Worm (Caenorhabditis elegans) whole organism, L2 larva: Measurements from ENCODE around the gene T05B11.4.

ENCODE experiments used
- C34F6.9 ChIP-seq: fragments of 150-350 bp; optimal IDR thresholded peaks from 2 replicates; lab custom pipeline; 2014; ENCODE audit warnings: missing biosample characterization, missing genetic modification characterization
- F13H6.1 ChIP-seq: sonication (generic microtip); optimal IDR thresholded peaks from 2 replicates; lab custom pipeline; 2016; ENCODE audit warnings: missing genetic modification characterization, missing compliant biosample characterization
- Y55F3AM.14 ChIP-seq: fragments of 200-800 bp; sonication (Bioruptor generic); optimal IDR thresholded peaks from 2 replicates; lab custom pipeline; 2018; ENCODE audit warnings: mild to moderate bottlenecking, missing genetic modification characterization, missing compliant biosample characterization
- ZK546.5 ChIP-seq: sonication (generic microtip); optimal IDR thresholded peaks from 2 replicates; lab custom pipeline; 2017; ENCODE audit warnings: missing biosample characterization, missing genetic modification characterization
- aly-2 ChIP-seq: fragments of 150-350 bp; optimal IDR thresholded peaks from 2 replicates; lab custom pipeline; 2014; ENCODE audit warnings: missing biosample characterization, missing genetic modification characterization
- ama-1 ChIP-seq: fragments of 150-350 bp; optimal IDR thresholded peaks from 2 replicates; lab custom pipeline; 2018; ENCODE audit warnings: inconsistent platforms
- blmp-1 ChIP-seq: sonication (generic microtip); optimal IDR thresholded peaks from 2 replicates; lab custom pipeline; 2017; ENCODE audit warnings: missing genetic modification characterization, mild to moderate bottlenecking, missing compliant biosample characterization, antibody characterized with exemption, moderate library complexity; ENCODE audit not compliant: insufficient read depth
- crh-2 ChIP-seq: sonication (generic microtip); optimal IDR thresholded peaks from 2 replicates; lab custom pipeline; 2017; ENCODE audit warnings: missing biosample characterization, missing genetic modification characterization
- egl-27 ChIP-seq: sonication (generic microtip); optimal IDR thresholded peaks from 3 replicates; lab custom pipeline; 2017; ENCODE audit warnings: missing biosample characterization, missing genetic modification reagents, missing genetic modification characterization
- elt-1 ChIP-seq: fragments of 150-350 bp; optimal IDR thresholded peaks from 2 replicates; lab custom pipeline; 2014; ENCODE audit warnings: missing biosample characterization, missing genetic modification characterization
- elt-3 ChIP-seq: sonication (generic microtip); optimal IDR thresholded peaks from 2 replicates; lab custom pipeline; 2017; ENCODE audit warnings: missing biosample characterization, missing genetic modification characterization
- lin-11 ChIP-seq: fragments of 150-350 bp; sonication (generic microtip); optimal IDR thresholded peaks from 2 replicates; lab custom pipeline; 2014; ENCODE audit warnings: missing biosample characterization, missing genetic modification characterization, inconsistent platforms, mixed read lengths
- lin-13 ChIP-seq: fragments of 150-350 bp; optimal IDR thresholded peaks from 2 replicates; lab custom pipeline; 2014; ENCODE audit warnings: missing biosample characterization, missing genetic modification reagents, missing genetic modification characterization
- lsy-2 ChIP-seq, 2 experiments: fragments of 150-350 bp in 1 of 2; sonication (generic microtip) in 1 of 2; optimal IDR thresholded peaks; 2 replicates each; lab custom pipeline; 2014 to 2017; ENCODE audit warnings: missing biosample characterization in 2 of 2, missing genetic modification characterization in 2 of 2
- mab-5 ChIP-seq: fragments of 150-350 bp; optimal IDR thresholded peaks from 2 replicates; lab custom pipeline; 2014; ENCODE audit warnings: missing biosample characterization, missing genetic modification characterization
- mdl-1 ChIP-seq, 2 experiments: fragments of 150-350 bp in 1 of 2; sonication (generic microtip) in 1 of 2; optimal IDR thresholded peaks; 2 replicates each; lab custom pipeline; 2017; ENCODE audit warnings: missing biosample characterization in 2 of 2, missing genetic modification characterization in 2 of 2
- nhr-10 ChIP-seq: sonication (generic microtip); optimal IDR thresholded peaks from 2 replicates; lab custom pipeline; 2017; ENCODE audit warnings: missing biosample characterization, missing genetic modification characterization
- nhr-12 ChIP-seq: fragments of 150-350 bp; optimal IDR thresholded peaks from 2 replicates; lab custom pipeline; 2014; ENCODE audit warnings: missing biosample characterization, missing genetic modification characterization
- nhr-129 ChIP-seq: fragments of 150-350 bp; optimal IDR thresholded peaks from 2 replicates; lab custom pipeline; 2014; ENCODE audit warnings: missing biosample characterization, missing genetic modification characterization
- nhr-21 ChIP-seq: fragments of 150-350 bp; optimal IDR thresholded peaks from 2 replicates; lab custom pipeline; 2014; ENCODE audit warnings: missing biosample characterization, missing genetic modification characterization
- nhr-23 ChIP-seq: fragments of 150-350 bp; optimal IDR thresholded peaks from 2 replicates; lab custom pipeline; 2014; ENCODE audit warnings: missing biosample characterization, missing genetic modification reagents, missing genetic modification characterization
- nhr-237 ChIP-seq: fragments of 150-350 bp; optimal IDR thresholded peaks from 2 replicates; lab custom pipeline; 2014; ENCODE audit warnings: missing biosample characterization, missing genetic modification characterization
- nhr-25 ChIP-seq: fragments of 150-350 bp; sonication (generic microtip); optimal IDR thresholded peaks from 3 replicates; lab custom pipeline; 2014; ENCODE audit warnings: missing biosample characterization, missing genetic modification characterization
- sem-4 ChIP-seq: fragments of 150-350 bp; optimal IDR thresholded peaks from 2 replicates; lab custom pipeline; 2014; ENCODE audit warnings: missing biosample characterization, missing genetic modification reagents, missing genetic modification characterization
- skn-1 ChIP-seq: sonication (generic microtip); optimal IDR thresholded peaks from 2 replicates; lab custom pipeline; 2017; ENCODE audit warnings: missing biosample characterization, missing genetic modification characterization
- sma-9 ChIP-seq, 2 experiments: fragments of 150-350 bp in 1 of 2; sonication (generic microtip) in 1 of 2; optimal IDR thresholded peaks; 2 replicates each; lab custom pipeline; 2014 to 2016; ENCODE audit warnings: missing genetic modification characterization in 2 of 2, mild to moderate bottlenecking in 1 of 2, missing biosample characterization in 1 of 2, missing compliant biosample characterization in 1 of 2, missing genetic modification reagents in 1 of 2, moderate library complexity in 1 of 2
- snpc-4 ChIP-seq: fragments of 150-350 bp; optimal IDR thresholded peaks from 2 replicates; lab custom pipeline; 2014; ENCODE audit warnings: missing biosample characterization, missing genetic modification characterization
- unc-55 ChIP-seq: fragments of 150-350 bp; sonication (generic microtip); optimal IDR thresholded peaks from 3 replicates; lab custom pipeline; 2014; ENCODE audit warnings: missing biosample characterization, missing genetic modification reagents, missing genetic modification characterization
- zag-1 ChIP-seq: fragments of 150-350 bp; optimal IDR thresholded peaks from 2 replicates; lab custom pipeline; 2014; ENCODE audit warnings: missing biosample characterization, missing genetic modification characterization
- ztf-1 ChIP-seq: fragments of 200-800 bp; sonication (Bioruptor generic); conservative IDR thresholded peaks from 2 replicates; pipeline ENCODE4 v1.3.6; 2022; ENCODE audit warnings: missing genetic modification characterization, missing compliant biosample characterization
- ztf-11 ChIP-seq: sonication (generic microtip); optimal IDR thresholded peaks from 2 replicates; lab custom pipeline; 2017; ENCODE audit warnings: missing biosample characterization, missing genetic modification characterization
- ztf-4 ChIP-seq: fragments of 150-350 bp; optimal IDR thresholded peaks from 2 replicates; lab custom pipeline; 2014; ENCODE audit warnings: missing biosample characterization, missing genetic modification characterization

Gene T05B11.4

ce11 chrV:7728679-7729027 lies 25.8 kb downstream of the T05B11.4 start, which contains the start of gene Y97E10C.1:
TSS of gene Y97E10C.1 (plus strand) at chrV:7728879.
- TF ChIP-seq nhr-25 (tag; lab: Kevin White, UChicago) (no peak), egl-27 (tag; lab: Kevin White, UChicago) (no peak), nhr-23 (tag; lab: Kevin White, UChicago) (no peak), nhr-10 (tag; lab: Kevin White, UChicago) (no peak), ama-1 (no peak), ztf-4 (tag; lab: Kevin White, UChicago) (no peak), mdl-1 (tag; optimal IDR thresholded peaks at IDR 0.05; lab: Kevin White, UChicago) (no peak)
- TF ChIP-seq, all 48 proteins: peak for 0

- TF ChIP-seq sem-4 (tag; lab: Kevin White, UChicago) (peak; percentile 50), nhr-237 (tag; lab: Kevin White, UChicago) (no peak), Y55F3AM.14 (GFP tag; lab: Kevin White, UChicago) (peak; percentile 88), mab-5 (tag; lab: Kevin White, UChicago) (peak; percentile 77), ZK546.5 (tag; lab: Kevin White, UChicago) (peak; percentile 8), blmp-1 (tag; lab: Kevin White, UChicago) (peak; percentile 85), C34F6.9 (tag; lab: Kevin White, UChicago) (peak; percentile 94), crh-2 (tag; lab: Kevin White, UChicago) (peak; percentile 78), elt-3 (tag; lab: Kevin White, UChicago) (no peak), ama-1 (no peak), elt-1 (tag; lab: Kevin White, UChicago) (no peak), nhr-21 (tag; lab: Kevin White, UChicago) (peak; percentile 44), nhr-25 (tag; lab: Kevin White, UChicago) (peak; percentile 52), lin-13 (GFP tag; lab: Kevin White, UChicago) (peak; percentile 71), nhr-10 (tag; lab: Kevin White, UChicago) (no peak), unc-55 (GFP tag; lab: Kevin White, UChicago) (peak; percentile 88), aly-2 (tag; lab: Kevin White, UChicago) (no peak), ztf-4 (tag; lab: Kevin White, UChicago) (peak; percentile 67), F13H6.1 (tag; lab: Kevin White, UChicago) (peak; percentile 94), zag-1 (tag; lab: Kevin White, UChicago) (peak; percentile 93), lsy-2 (tag; optimal IDR thresholded peaks at IDR 0.05; lab: Kevin White, UChicago) (peak; percentile 51 to 75), egl-27 (tag; lab: Kevin White, UChicago) (peak; percentile 42), lin-11 (tag; lab: Kevin White, UChicago) (peak; percentile 41), sma-9 (GFP tag; optimal IDR thresholded peaks at IDR 0.05; lab: Kevin White, UChicago) (peak; percentile 89), sma-9 (tag; optimal IDR thresholded peaks at IDR 0.05; lab: Kevin White, UChicago) (no peak), ztf-1 (GFP tag; lab: Robert Waterston, UW) (no peak), mdl-1 (tag; optimal IDR thresholded peaks at IDR 0.05; lab: Kevin White, UChicago) (peak; percentile 68), nhr-129 (tag; lab: Kevin White, UChicago) (peak; percentile 91)
- TF ChIP-seq, all 48 proteins: peak for 20
Measured at ce11 chrV:7728003-7728678, 26.3 kb downstream of the T05B11.4 start.

- TF ChIP-seq sma-9 (GFP tag; optimal IDR thresholded peaks at IDR 0.05; lab: Kevin White, UChicago) (peak; percentile 52), sma-9 (tag; optimal IDR thresholded peaks at IDR 0.05; lab: Kevin White, UChicago) (no peak), unc-55 (GFP tag; lab: Kevin White, UChicago) (peak; percentile 34), snpc-4 (tag; lab: Kevin White, UChicago) (no peak), ztf-1 (GFP tag; lab: Robert Waterston, UW) (no peak), elt-1 (tag; lab: Kevin White, UChicago) (no peak), crh-2 (tag; lab: Kevin White, UChicago) (peak; percentile 33), lsy-2 (tag; optimal IDR thresholded peaks at IDR 0.05; lab: Kevin White, UChicago) (peak in 1 of 2 experiments; percentile 22), elt-3 (tag; lab: Kevin White, UChicago) (no peak), C34F6.9 (tag; lab: Kevin White, UChicago) (peak; percentile 28), nhr-12 (tag; lab: Kevin White, UChicago) (no peak), ama-1 (no peak), nhr-21 (tag; lab: Kevin White, UChicago) (no peak), lin-13 (GFP tag; lab: Kevin White, UChicago) (no peak), F13H6.1 (tag; lab: Kevin White, UChicago) (peak; percentile 27), ztf-11 (tag; lab: Kevin White, UChicago) (no peak)
Measured at ce11 chrV:7726927-7727326, 27.5 kb downstream of the T05B11.4 start.

ce11 chrV:7726202-7726601 lies 28.3 kb downstream of the T05B11.4 start:
- TF ChIP-seq elt-3 (tag; lab: Kevin White, UChicago), result no peak
- TF ChIP-seq crh-2 (tag; lab: Kevin White, UChicago), result no peak
- no peak for TF ChIP-seq nhr-23 (tag; lab: Kevin White, UChicago)
- TF ChIP-seq skn-1 (tag; lab: Kevin White, UChicago), result no peak
- no peak for TF ChIP-seq nhr-129 (tag; lab: Kevin White, UChicago)
- TF ChIP-seq unc-55 (GFP tag; lab: Kevin White, UChicago), result peak; percentile 71
- TF ChIP-seq snpc-4 (tag; lab: Kevin White, UChicago), result no peak
- TF ChIP-seq, all 48 proteins: peak for 1
